Fruit fly (Drosophila melanogaster) whole organism, embryonic: Measurements from ENCODE around the gene Spn28Db.
A peak's percentile ranks its signal among the peaks of the same experiment; 100 is the strongest.

Experiments
- ATbp ChIP-seq: fragments of 200-800 bp; sonication (Bioruptor generic); optimal IDR thresholded peaks from 2 replicates; lab custom pipeline; 2017; ENCODE audit warnings: missing biosample characterization, mild to moderate bottlenecking, missing genetic modification characterization, missing genetic modification reagents
- Adf1 ChIP-seq: fragments of 200-800 bp; sonication (Bioruptor generic); IDR thresholded peaks from 2 replicates; pipeline ENCODE4 v1.3.6; 2022; ENCODE audit warnings: missing biosample characterization, missing genetic modification characterization
- CG11398 ChIP-seq: fragments of 200-800 bp; sonication (Bioruptor generic); optimal IDR thresholded peaks from 2 replicates; lab custom pipeline; 2016; ENCODE audit warnings: missing biosample characterization, missing genetic modification characterization
- CG11695 ChIP-seq: fragments of 200-800 bp; sonication (Bioruptor generic); IDR thresholded peaks from 3 replicates; pipeline ENCODE4 v1.3.6; 2022; ENCODE audit warnings: missing biosample characterization, missing genetic modification characterization
- CG12391 ChIP-seq: fragments of 200-800 bp; sonication (Bioruptor generic); optimal IDR thresholded peaks from 3 replicates; lab custom pipeline; 2018; ENCODE audit warnings: missing biosample characterization, mild to moderate bottlenecking, missing genetic modification characterization, moderate library complexity
- CG14014 ChIP-seq: fragments of 200-800 bp; sonication (Bioruptor generic); IDR thresholded peaks from 2 replicates; pipeline ENCODE4 v1.3.6; 2022; ENCODE audit warnings: missing biosample characterization, missing genetic modification characterization
- CG15479 ChIP-seq: fragments of 200-800 bp; sonication (Bioruptor generic); optimal IDR thresholded peaks from 3 replicates; lab custom pipeline; 2019; ENCODE audit warnings: missing biosample characterization, mild to moderate bottlenecking, missing genetic modification characterization, moderate library complexity
- CG1603 ChIP-seq: fragments of 200-800 bp; sonication (Bioruptor generic); optimal IDR thresholded peaks from 2 replicates; lab custom pipeline; 2019; ENCODE audit warnings: missing biosample characterization, mild to moderate bottlenecking, missing genetic modification characterization, moderate library complexity
- CG1647 ChIP-seq: fragments of 200-800 bp; sonication (Bioruptor generic); optimal IDR thresholded peaks from 3 replicates; lab custom pipeline; 2016; ENCODE audit warnings: missing biosample characterization, missing genetic modification characterization
- CG2116 ChIP-seq: fragments of 200-800 bp; sonication (Bioruptor generic); optimal IDR thresholded peaks from 3 replicates; lab custom pipeline; 2018; ENCODE audit warnings: missing biosample characterization, mild to moderate bottlenecking, missing genetic modification characterization
- CG2120 ChIP-seq: fragments of 200-800 bp; sonication (Bioruptor generic); optimal IDR thresholded peaks from 3 replicates; lab custom pipeline; 2016; ENCODE audit warnings: missing biosample characterization, missing genetic modification characterization
- CG3281 ChIP-seq: fragments of 200-800 bp; sonication (Bioruptor generic); optimal IDR thresholded peaks from 3 replicates; lab custom pipeline; 2017; ENCODE audit warnings: missing biosample characterization, mild to moderate bottlenecking, missing genetic modification characterization
- CG4854 ChIP-seq: fragments of 200-800 bp; sonication (Bioruptor generic); optimal IDR thresholded peaks from 2 replicates; lab custom pipeline; 2016; ENCODE audit warnings: missing biosample characterization, missing genetic modification characterization, inconsistent platforms
- CG6791 ChIP-seq: fragments of 200-800 bp; sonication (Bioruptor generic); IDR thresholded peaks from 3 replicates; pipeline ENCODE4 v1.3.6; 2022; ENCODE audit warnings: missing biosample characterization, missing genetic modification characterization; ENCODE audit not compliant: partially characterized antibody
- CG7745 ChIP-seq: fragments of 200-800 bp; sonication (Bioruptor generic); optimal IDR thresholded peaks from 2 replicates; lab custom pipeline; 2018; ENCODE audit warnings: missing biosample characterization, mild to moderate bottlenecking, missing genetic modification characterization, moderate library complexity
- Drgx ChIP-seq: fragments of 200-800 bp; sonication (Bioruptor generic); IDR thresholded peaks from 2 replicates; pipeline ENCODE4 v1.3.6; 2022; ENCODE audit warnings: missing biosample characterization, missing genetic modification characterization
- Ets65A ChIP-seq: fragments of 200-800 bp; sonication (Bioruptor generic); peaks from one replicate; lab custom pipeline; 2016; ENCODE audit warnings: missing biosample characterization, missing genetic modification characterization
- HmgD ChIP-seq: fragments of 200-800 bp; sonication (Bioruptor generic); optimal IDR thresholded peaks from 3 replicates; lab custom pipeline; 2016; ENCODE audit warnings: missing biosample characterization, missing genetic modification characterization
- Hmr ChIP-seq: fragments of 200-800 bp; sonication (Bioruptor generic); optimal IDR thresholded peaks from 3 replicates; lab custom pipeline; 2017; ENCODE audit warnings: mild to moderate bottlenecking, missing biosample characterization, missing genetic modification reagents, missing genetic modification characterization
- Hr51 ChIP-seq, 2 experiments: fragments of 200-800 bp; sonication (Bioruptor generic); optimal IDR thresholded peaks; 2 replicates in 1 of 2; 3 replicates in 1 of 2; lab custom pipeline; 2016 to 2018; ENCODE audit warnings: missing biosample characterization in 2 of 2, missing genetic modification characterization in 2 of 2, mild to moderate bottlenecking in 1 of 2, moderate library complexity in 1 of 2
- Med ChIP-seq: fragments of 200-800 bp; sonication (Bioruptor generic); peaks from one replicate; lab custom pipeline; 2016; ENCODE audit warnings: missing biosample characterization, missing genetic modification characterization, mild to moderate bottlenecking, inconsistent platforms, moderate library complexity
- Ptx1 ChIP-seq: fragments of 200-800 bp; sonication (Bioruptor generic); IDR thresholded peaks from 2 replicates; pipeline ENCODE4 v1.3.6; 2022; ENCODE audit warnings: missing biosample characterization, missing genetic modification characterization
- Sox102F ChIP-seq: fragments of 200-800 bp; sonication (Bioruptor generic); optimal IDR thresholded peaks from 2 replicates; lab custom pipeline; 2018; ENCODE audit warnings: missing biosample characterization, mild to moderate bottlenecking, missing genetic modification characterization, moderate library complexity
- bsh ChIP-seq, 2 experiments: fragments of 200-800 bp; sonication (Bioruptor generic); optimal IDR thresholded peaks; 2 replicates each; lab custom pipeline; 2017 to 2018; ENCODE audit warnings: mild to moderate bottlenecking in 2 of 2, missing biosample characterization in 2 of 2, missing genetic modification characterization in 2 of 2, moderate library complexity in 1 of 2
- ci ChIP-seq: fragments of 200-800 bp; sonication (Bioruptor generic); IDR thresholded peaks from 3 replicates; pipeline ENCODE4 v1.3.6; 2022; ENCODE audit warnings: missing biosample characterization, missing genetic modification characterization
- cwo ChIP-seq: fragments of 200-800 bp; sonication (Bioruptor generic); optimal IDR thresholded peaks from 3 replicates; lab custom pipeline; 2017; ENCODE audit warnings: missing biosample characterization, missing genetic modification characterization, mild to moderate bottlenecking, moderate library complexity, missing genetic modification reagents
- da ChIP-seq: fragments of 200-800 bp; sonication (Bioruptor generic); optimal IDR thresholded peaks from 2 replicates; lab custom pipeline; 2016; ENCODE audit warnings: missing biosample characterization, missing genetic modification characterization
- dimm ChIP-seq: fragments of 200-800 bp; sonication (Bioruptor generic); IDR thresholded peaks from 2 replicates; pipeline ENCODE4 v1.3.6; 2022; ENCODE audit warnings: missing biosample characterization, missing genetic modification characterization
- dmrt11E ChIP-seq: fragments of 200-800 bp; sonication (Bioruptor generic); optimal IDR thresholded peaks from 3 replicates; lab custom pipeline; 2018; ENCODE audit warnings: missing biosample characterization, mild to moderate bottlenecking, missing genetic modification characterization, moderate library complexity
- dmrt99B ChIP-seq: fragments of 200-800 bp; sonication (Bioruptor generic); optimal IDR thresholded peaks from 2 replicates; lab custom pipeline; 2018; ENCODE audit warnings: missing biosample characterization, mild to moderate bottlenecking, missing genetic modification characterization, moderate library complexity
- eve ChIP-seq, 2 experiments: fragments of >200 bp; optimal IDR thresholded peaks; 2 replicates each; lab custom pipeline; 2017; ENCODE audit warnings: missing biosample characterization in 2 of 2, missing genetic modification characterization in 2 of 2
- gem ChIP-seq: fragments of 200-800 bp; sonication (Bioruptor generic); optimal IDR thresholded peaks from 2 replicates; lab custom pipeline; 2019; ENCODE audit warnings: missing biosample characterization, mild to moderate bottlenecking, missing genetic modification characterization, moderate library complexity
- grau ChIP-seq: fragments of 200-800 bp; optimal IDR thresholded peaks from 3 replicates; lab custom pipeline; 2019; ENCODE audit warnings: missing biosample characterization, mild to moderate bottlenecking, missing genetic modification characterization, moderate library complexity
- lab ChIP-seq: fragments of 200-800 bp; sonication (Bioruptor generic); optimal IDR thresholded peaks from 3 replicates; lab custom pipeline; 2017; ENCODE audit warnings: missing biosample characterization, missing genetic modification characterization, mild to moderate bottlenecking, moderate library complexity, missing genetic modification reagents
- row ChIP-seq: fragments of 200-800 bp; sonication (Bioruptor generic); IDR thresholded peaks from 3 replicates; pipeline ENCODE4 v1.3.6; 2022; ENCODE audit warnings: missing biosample characterization, missing genetic modification characterization
- unpg ChIP-seq: fragments of 200-800 bp; sonication (Bioruptor generic); optimal IDR thresholded peaks from 3 replicates; lab custom pipeline; 2018; ENCODE audit warnings: missing biosample characterization, mild to moderate bottlenecking, missing genetic modification characterization, moderate library complexity
- wek ChIP-seq: fragments of 200-800 bp; sonication (Bioruptor generic); optimal IDR thresholded peaks from 3 replicates; lab custom pipeline; 2018; ENCODE audit warnings: missing biosample characterization, mild to moderate bottlenecking, missing genetic modification characterization, moderate library complexity

Spn28Db gene

dm6 chr2L:7923636-7924301 is 33.3 kb upstream of the Spn28Db start (continued):
- no peak for TF ChIP-seq eve (GFP tag; optimal IDR thresholded peaks at IDR 0.05; lab: Kevin White, UChicago)
- TF ChIP-seq CG4854 (GFP tag; lab: Kevin White, UChicago), result no peak
- 0 out of 2 replicates have a peak, but pooled peaks have one; percentile 9 for TF ChIP-seq CG14014 (GFP tag; lab: Robert Waterston, UW)
- TF ChIP-seq CG2120, result peak; percentile 11
- TF ChIP-seq CG15479 (GFP tag; lab: Kevin White, UChicago), result no peak
- peak; percentile 19 for TF ChIP-seq grau (tag; lab: Kevin White, UChicago)
- no peak for TF ChIP-seq Adf1 (GFP tag; lab: Robert Waterston, UW)

dm6 chr2L:7922088-7922487 is 31.6 kb upstream of the Spn28Db start:
- TF ChIP-seq Ets65A (GFP tag; lab: Kevin White, UChicago) (peak; percentile 90), CG6791 (GFP tag; lab: Robert Waterston, UW) (no peak), cwo (GFP tag; lab: Kevin White, UChicago) (no peak)

dm6 chr2L:7920590-7920989 is 30.1 kb upstream of the Spn28Db start:
- TF ChIP-seq Hmr (GFP tag; lab: Kevin White, UChicago) (no peak), CG2116 (GFP tag; lab: Kevin White, UChicago) (no peak), lab (GFP tag; lab: Kevin White, UChicago) (no peak), CG12391 (no peak), CG11398 (GFP tag; lab: Kevin White, UChicago) (no peak)
- TF ChIP-seq, all 482 proteins: peak for 0

- TF ChIP-seq Hr51 (GFP tag; optimal IDR thresholded peaks at IDR 0.05; lab: Kevin White, UChicago), result peak in 1 of 2 experiments; percentile 6
- 0 out of 3 replicates have a peak, but pooled peaks have one; percentile 7 for TF ChIP-seq row (GFP tag; lab: Robert Waterston, UW)
- TF ChIP-seq Sox102F (GFP tag; lab: Kevin White, UChicago), result peak; percentile 39
- TF ChIP-seq CG7745 (tag; lab: Kevin White, UChicago), result no peak
- no peak for TF ChIP-seq HmgD (GFP tag; lab: Kevin White, UChicago)
- no peak for TF ChIP-seq Med
- TF ChIP-seq Ptx1 (GFP tag; lab: Robert Waterston, UW), result peak; percentile 24; the same call in 1 of the 2 replicates
- TF ChIP-seq da (GFP tag; lab: Kevin White, UChicago), result no peak
- no peak for TF ChIP-seq CG1647 (GFP tag; lab: Kevin White, UChicago)
- no peak for TF ChIP-seq CG3281 (GFP tag; lab: Kevin White, UChicago)
- TF ChIP-seq ATbp (GFP tag; lab: Kevin White, UChicago), result peak; percentile 4
- TF ChIP-seq bsh (GFP tag; optimal IDR thresholded peaks at IDR 0.05; lab: Kevin White, UChicago), result peak in 1 of 2 experiments; percentile 32
- peak; percentile 24 for TF ChIP-seq unpg (GFP tag; lab: Kevin White, UChicago)
- TF ChIP-seq dmrt99B (tag; lab: Kevin White, UChicago), result peak; percentile 15
- TF ChIP-seq dmrt11E (tag; lab: Kevin White, UChicago), result no peak
- peak; percentile 4 for TF ChIP-seq CG1603 (tag; lab: Kevin White, UChicago)
- no peak for TF ChIP-seq wek
- no peak for TF ChIP-seq dimm
- TF ChIP-seq Drgx (GFP tag; lab: Robert Waterston, UW), result peak; percentile 74
- TF ChIP-seq ci (GFP tag; lab: Robert Waterston, UW), result 0 out of 3 replicates have a peak, but pooled peaks have one; percentile 35
- peak; percentile 34 for TF ChIP-seq gem (tag; lab: Kevin White, UChicago)
- 0 out of 3 replicates have a peak, but pooled peaks have one; percentile 8 for TF ChIP-seq CG11695 (GFP tag; lab: Robert Waterston, UW)
Observed at dm6 chr2L:7918770-7919169, 28.3 kb upstream of the Spn28Db start.
